Worm (Caenorhabditis elegans) whole organism, L4 larva: ENCODE results near the gene hpr-9.

Source experiments
- daf-16 ChIP-seq, 3 experiments: sonication (generic microtip); optimal IDR thresholded peaks; 2 replicates each; lab custom pipeline; 2016 to 2017; ENCODE audit warnings: missing genetic modification characterization in 3 of 3, missing genetic modification reagents in 3 of 3, mild to moderate bottlenecking in 2 of 3, missing compliant biosample characterization in 2 of 3, missing biosample characterization in 1 of 3, moderate library complexity in 1 of 3
- mxl-3 ChIP-seq: fragments of 200-800 bp; sonication (Bioruptor generic); optimal IDR thresholded peaks from 2 replicates; lab custom pipeline; 2018; ENCODE audit warnings: mild to moderate bottlenecking, missing genetic modification characterization, missing compliant biosample characterization
- php-3 ChIP-seq: fragments of 200-800 bp; sonication (Bioruptor generic); IDR thresholded peaks from 2 replicates; pipeline ENCODE4 v1.3.6; 2022; ENCODE audit warnings: missing genetic modification reagents, missing genetic modification characterization, missing compliant biosample characterization
- saeg-2 ChIP-seq: fragments of 200-800 bp; sonication (Bioruptor generic); IDR thresholded peaks from 2 replicates; pipeline ENCODE4 v1.3.6; 2022; ENCODE audit warnings: missing genetic modification reagents, missing genetic modification characterization, missing compliant biosample characterization
- zag-1 ChIP-seq: fragments of 150-350 bp; optimal IDR thresholded peaks from 2 replicates; lab custom pipeline; 2014; ENCODE audit warnings: missing biosample characterization, missing genetic modification characterization
- ztf-11 ChIP-seq: fragments of 150-350 bp; optimal IDR thresholded peaks from 2 replicates; lab custom pipeline; 2014; ENCODE audit warnings: missing biosample characterization, missing genetic modification characterization

DNA sequence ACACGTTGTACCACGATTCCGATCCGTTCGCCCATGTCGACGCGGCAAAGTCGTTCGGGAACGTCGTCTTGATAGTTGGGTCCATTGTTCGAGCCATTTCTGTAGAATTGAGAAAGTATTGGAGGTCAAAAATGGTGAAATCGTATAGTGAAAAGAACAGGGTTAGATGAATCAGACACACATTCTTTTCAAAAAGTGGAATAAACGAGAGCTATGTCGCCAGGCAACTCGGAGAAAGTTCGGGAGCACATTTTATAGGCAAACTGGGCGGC is 12.0 kb downstream of the hpr-9 start, which contains the start of gene Y39A1A.9:
- TF ChIP-seq zag-1: no peak
- no peak for TF ChIP-seq mxl-3 (GFP tag; lab: Kevin White, UChicago)
- no peak for TF ChIP-seq ztf-11 (tag; lab: Kevin White, UChicago)
- no peak for TF ChIP-seq daf-16 (GFP tag; optimal IDR thresholded peaks at IDR 0.05; lab: Kevin White, UChicago)
- TF ChIP-seq daf-16 (tag; optimal IDR thresholded peaks at IDR 0.05; lab: Kevin White, UChicago): no peak
- no peak for TF ChIP-seq saeg-2 (GFP tag; lab: Robert Waterston, UW)
- TF ChIP-seq php-3 (GFP tag; lab: Robert Waterston, UW): no peak
